Worm (Caenorhabditis elegans): ENCODE results near the gene C15C8.8.

The C15C8.8 gene

ce11 chrV:12706511-12706910 lies 45.8 kb downstream of the C15C8.8 start:
- no peak for TF ChIP-seq fos-1 (tag; optimal IDR thresholded peaks at IDR 0.05)
- no peak for TF ChIP-seq skn-1 (tag; optimal IDR thresholded peaks at IDR 0.05)
- no peak for TF ChIP-seq unc-62 (GFP tag; optimal IDR thresholded peaks at IDR 0.05)
- no peak for TF ChIP-seq peb-1 (tag; optimal IDR thresholded peaks at IDR 0.05)

ce11 chrV:12704077-12704476 lies 48.2 kb downstream of the C15C8.8 start, which contains the start of gene R11D1.1:
Gene R11D1.1 (plus strand): TSS chrV:12704377.
- TF ChIP-seq ceh-16 (tag; optimal IDR thresholded peaks at IDR 0.05) (no peak), F13H6.1 (tag; optimal IDR thresholded peaks at IDR 0.05) (no peak), lsy-2 (tag; optimal IDR thresholded peaks at IDR 0.05) (no peak)

All from whole organism, L2 larva.